Worm (Caenorhabditis elegans): ENCODE measurements around the gene nhr-66.

nhr-66 gene

DNA sequence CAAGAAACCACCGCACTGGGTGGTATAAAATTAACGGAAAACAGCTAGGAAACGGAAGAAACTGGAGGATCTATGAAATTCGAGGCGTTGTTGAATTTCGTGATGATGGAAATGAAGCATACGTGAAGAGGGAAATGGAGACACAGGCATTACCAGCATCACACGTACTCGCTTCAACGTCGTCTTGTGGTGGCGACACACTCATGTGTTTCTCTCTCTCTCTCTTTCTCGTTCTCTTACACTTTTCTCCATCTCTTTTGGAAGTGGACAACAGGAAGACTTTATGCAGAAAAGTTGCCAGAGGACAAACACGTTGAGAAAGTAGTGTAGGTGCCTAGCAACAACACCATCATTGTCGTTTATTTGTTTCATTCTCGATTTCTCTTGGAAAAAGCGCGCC is 4.0 kb downstream of the nhr-66 start (continued):
- no peak for TF ChIP-seq aha-1 (tag; optimal IDR thresholded peaks at IDR 0.05)
- peak; percentile 34 for TF ChIP-seq nhr-47 (tag; optimal IDR thresholded peaks at IDR 0.05)
- no peak for TF ChIP-seq mab-9 (GFP tag; IDR thresholded peaks at IDR 0.05)
- TF ChIP-seq nhr-19 (GFP tag; conservative IDR thresholded peaks at IDR 0.05), result no peak
- no peak for TF ChIP-seq alr-1 (tag; optimal IDR thresholded peaks at IDR 0.05; ENCODE audit: borderline replicate concordance)
- TF ChIP-seq C34B4.2 (tag; optimal IDR thresholded peaks at IDR 0.05), result no peak
- no peak for TF ChIP-seq lin-39 (tag; optimal IDR thresholded peaks at IDR 0.05)
- no peak for TF ChIP-seq grh-1 (GFP tag; IDR thresholded peaks at IDR 0.05)
- peak; percentile 23 to 47 for TF ChIP-seq lin-35 (GFP tag; optimal IDR thresholded peaks at IDR 0.05)
- TF ChIP-seq ztf-4 (tag; optimal IDR thresholded peaks at IDR 0.05), result no peak
- no peak for TF ChIP-seq nhr-237 (tag; optimal IDR thresholded peaks at IDR 0.05)
- no peak for TF ChIP-seq hlh-4 (tag; optimal IDR thresholded peaks at IDR 0.05)
- TF ChIP-seq dpl-1 (GFP tag; optimal IDR thresholded peaks at IDR 0.05), result no peak
- TF ChIP-seq nhr-28 (tag; optimal IDR thresholded peaks at IDR 0.05), result no peak
- TF ChIP-seq egl-27 (tag; optimal IDR thresholded peaks at IDR 0.05), result no peak
- TF ChIP-seq efl-3 (GFP tag; optimal IDR thresholded peaks at IDR 0.05), result no peak
- TF ChIP-seq snu-23 (GFP tag; optimal IDR thresholded peaks at IDR 0.05), result peak; percentile 45
- TF ChIP-seq fos-1 (tag; optimal IDR thresholded peaks at IDR 0.05), result no peak
- TF ChIP-seq xbp-1 (tag; optimal IDR thresholded peaks at IDR 0.05), result no peak
- no peak for TF ChIP-seq mef-2 (tag; optimal IDR thresholded peaks at IDR 0.05)
- TF ChIP-seq irx-1 (tag; optimal IDR thresholded peaks at IDR 0.05), result peak; percentile 23
- TF ChIP-seq lsy-2 (tag; optimal IDR thresholded peaks at IDR 0.05), result peak; percentile 10 to 56
- peak; percentile 37 for TF ChIP-seq mep-1 (tag; optimal IDR thresholded peaks at IDR 0.05)
- TF ChIP-seq efl-1 (optimal IDR thresholded peaks at IDR 0.05), result peak in 1 of 2 experiments; percentile 16
- TF ChIP-seq efl-1 (GFP tag; optimal IDR thresholded peaks at IDR 0.05 in 1 of 2), result no peak
- peak in 1 of 2 experiments; percentile 39 for TF ChIP-seq mdl-1 (tag; optimal IDR thresholded peaks at IDR 0.05)
- TF ChIP-seq unc-130 (tag; optimal IDR thresholded peaks at IDR 0.05), result no peak
- peak; percentile 16 for TF ChIP-seq nhr-11 (tag; optimal IDR thresholded peaks at IDR 0.05)
- no peak for TF ChIP-seq ceh-63 (GFP tag; optimal IDR thresholded peaks at IDR 0.05)
- TF ChIP-seq sptf-1 (tag; optimal IDR thresholded peaks at IDR 0.05), result no peak
- peak; percentile 33 for TF ChIP-seq unc-86 (tag; optimal IDR thresholded peaks at IDR 0.05)
- TF ChIP-seq nhr-84 (tag; optimal IDR thresholded peaks at IDR 0.05), result no peak
- no peak for TF ChIP-seq lin-15B (tag; optimal IDR thresholded peaks at IDR 0.05)
- no peak for TF ChIP-seq fkh-4 (tag; optimal IDR thresholded peaks at IDR 0.05; ENCODE audit: borderline replicate concordance)

ce11 chrIV:8229523-8229922 is 6.9 kb downstream of the nhr-66 start:
- peak; percentile 58 for TF ChIP-seq nhr-77 (tag; optimal IDR thresholded peaks at IDR 0.05)
- peak in 1 of 2 experiments; percentile 55 for TF ChIP-seq mdl-1 (tag; optimal IDR thresholded peaks at IDR 0.05)
- no peak for TF ChIP-seq fkh-10 (GFP tag; optimal IDR thresholded peaks at IDR 0.05)
- TF ChIP-seq nhr-47 (tag; optimal IDR thresholded peaks at IDR 0.05), result peak; percentile 39
- TF ChIP-seq tbx-2 (tag; optimal IDR thresholded peaks at IDR 0.05), result peak; percentile 63
- peak; percentile 20 for TF ChIP-seq xbp-1 (tag; optimal IDR thresholded peaks at IDR 0.05)
- TF ChIP-seq lin-14 (GFP tag; optimal IDR thresholded peaks at IDR 0.05), result peak; percentile 82
- TF ChIP-seq nhr-85 (tag), result peak; percentile 85
- peak; percentile 87 for TF ChIP-seq nhr-20 (tag; optimal IDR thresholded peaks at IDR 0.05)
- TF ChIP-seq efl-1 (optimal IDR thresholded peaks at IDR 0.05), result peak; percentile 14 to 17
- no peak for TF ChIP-seq efl-1 (GFP tag; optimal IDR thresholded peaks at IDR 0.05 in 1 of 2)
- peak; percentile 11 for TF ChIP-seq sup-37 (GFP tag; optimal IDR thresholded peaks at IDR 0.05)
- TF ChIP-seq snu-23 (GFP tag; optimal IDR thresholded peaks at IDR 0.05), result peak; percentile 43
- no peak for TF ChIP-seq lir-3 (tag; optimal IDR thresholded peaks at IDR 0.05; ENCODE audit: poor library complexity)
- TF ChIP-seq ces-1 (GFP tag; optimal IDR thresholded peaks at IDR 0.05), result no peak
- peak in 1 of 2 experiments; percentile 35 for TF ChIP-seq lsy-2 (tag; optimal IDR thresholded peaks at IDR 0.05)
- peak in 1 of 2 experiments; percentile 15 for TF ChIP-seq egl-27 (tag; optimal IDR thresholded peaks at IDR 0.05)
- peak; percentile 66 for TF ChIP-seq nhr-90 (tag; optimal IDR thresholded peaks at IDR 0.05; ENCODE audit: poor library complexity)
- peak; percentile 59 for TF ChIP-seq jun-1 (tag; optimal IDR thresholded peaks at IDR 0.05)
- peak; percentile 27 for TF ChIP-seq rnt-1 (tag; optimal IDR thresholded peaks at IDR 0.05)
- TF ChIP-seq lin-35 (GFP tag; optimal IDR thresholded peaks at IDR 0.05), result peak in 1 of 2 experiments; percentile 56
- TF ChIP-seq elt-2 (tag; optimal IDR thresholded peaks at IDR 0.05), result peak; percentile 76
- TF ChIP-seq egl-13 (tag; optimal IDR thresholded peaks at IDR 0.05), result no peak
- TF ChIP-seq hlh-4 (tag; optimal IDR thresholded peaks at IDR 0.05), result no peak
- no peak for TF ChIP-seq vab-15 (tag; optimal IDR thresholded peaks at IDR 0.05)
- peak; percentile 24 for TF ChIP-seq nhr-19 (GFP tag; conservative IDR thresholded peaks at IDR 0.05)
- peak; percentile 68 for TF ChIP-seq nhr-71 (tag; optimal IDR thresholded peaks at IDR 0.05)
- peak; percentile 16 for TF ChIP-seq hpl-2 (GFP tag; optimal IDR thresholded peaks at IDR 0.05)
- peak; percentile 51 for TF ChIP-seq swsn-7 (tag; optimal IDR thresholded peaks at IDR 0.05)

Data from whole organism, L1 larva.